Fruit fly (Drosophila melanogaster) whole organism, adult: Measurements from ENCODE around the gene CG1468.

Experiments used
- CG11617 ChIP-seq: fragments of 200-800 bp; sonication (Bioruptor generic); optimal IDR thresholded peaks from 2 replicates; lab custom pipeline; 2017; ENCODE audit warnings: mild to moderate bottlenecking, missing biosample characterization, missing genetic modification reagents, missing genetic modification characterization
- CG12768 ChIP-seq: fragments of 200-800 bp; sonication (Bioruptor generic); optimal IDR thresholded peaks from 2 replicates; lab custom pipeline; 2017; ENCODE audit warnings: missing biosample characterization, missing genetic modification characterization, mild to moderate bottlenecking, moderate library complexity, missing genetic modification reagents
- CG14711 ChIP-seq: fragments of 200-800 bp; sonication (Bioruptor generic); optimal IDR thresholded peaks from 2 replicates; lab custom pipeline; 2018; ENCODE audit warnings: missing biosample characterization, mild to moderate bottlenecking, missing genetic modification characterization, moderate library complexity
- CG1620 ChIP-seq: fragments of 200-800 bp; sonication (Bioruptor generic); optimal IDR thresholded peaks from 2 replicates; lab custom pipeline; 2016; ENCODE audit warnings: missing biosample characterization, missing genetic modification characterization
- CG33017 ChIP-seq: fragments of 200-800 bp; sonication (Bioruptor generic); optimal IDR thresholded peaks from 2 replicates; lab custom pipeline; 2018; ENCODE audit warnings: missing biosample characterization, mild to moderate bottlenecking, missing genetic modification characterization, moderate library complexity
- CG5204 ChIP-seq: fragments of 200-800 bp; sonication (Bioruptor generic); optimal IDR thresholded peaks from 2 replicates; lab custom pipeline; 2016; ENCODE audit warnings: missing biosample characterization, missing genetic modification characterization
- CG7045 ChIP-seq: fragments of 200-800 bp; sonication (Bioruptor generic); optimal IDR thresholded peaks from 2 replicates; lab custom pipeline; 2017; ENCODE audit warnings: missing biosample characterization, mild to moderate bottlenecking, missing genetic modification characterization
- CG7101 ChIP-seq: fragments of 200-800 bp; sonication (Bioruptor generic); optimal IDR thresholded peaks from 2 replicates; lab custom pipeline; 2018; ENCODE audit warnings: missing biosample characterization, mild to moderate bottlenecking, missing genetic modification characterization, moderate library complexity
- Clk ChIP-seq: fragments of 200-800 bp; sonication (Bioruptor generic); optimal IDR thresholded peaks from 2 replicates; lab custom pipeline; 2017; ENCODE audit warnings: missing biosample characterization, missing genetic modification characterization
- Crg-1 ChIP-seq: fragments of 200-800 bp; sonication (Bioruptor generic); optimal IDR thresholded peaks from 2 replicates; lab custom pipeline; 2016; ENCODE audit warnings: missing biosample characterization, missing genetic modification characterization
- Hr96 ChIP-seq: fragments of 200-800 bp; sonication (Bioruptor generic); optimal IDR thresholded peaks from 2 replicates; lab custom pipeline; 2016; ENCODE audit warnings: missing biosample characterization, missing genetic modification characterization
- Mnt ChIP-seq: fragments of 200-800 bp; sonication (Bioruptor generic); optimal IDR thresholded peaks from 2 replicates; lab custom pipeline; 2016; ENCODE audit warnings: missing biosample characterization, mild to moderate bottlenecking, missing genetic modification characterization
- bab1 ChIP-seq: fragments of 200-800 bp; sonication (Bioruptor generic); optimal IDR thresholded peaks from 3 replicates; lab custom pipeline; 2019; ENCODE audit warnings: missing biosample characterization, mild to moderate bottlenecking, missing genetic modification characterization, moderate library complexity
- cic ChIP-seq: fragments of 200-800 bp; sonication (Bioruptor generic); optimal IDR thresholded peaks from 2 replicates; lab custom pipeline; 2017; ENCODE audit warnings: missing biosample characterization, mild to moderate bottlenecking, missing genetic modification characterization, moderate library complexity
- cnc ChIP-seq, 2 experiments: fragments of >200 bp; optimal IDR thresholded peaks; 2 replicates each; lab custom pipeline; 2017
- kay ChIP-seq: fragments of 200-800 bp; sonication (Bioruptor generic); peaks from one replicate; lab custom pipeline; 2016; ENCODE audit warnings: missing biosample characterization, missing genetic modification characterization, borderline replicate concordance
- ovo ChIP-seq: fragments of 200-800 bp; sonication (Bioruptor generic); optimal IDR thresholded peaks from 2 replicates; lab custom pipeline; 2016; ENCODE audit warnings: missing biosample characterization, missing genetic modification characterization
- pad ChIP-seq: fragments of 200-800 bp; sonication (Bioruptor generic); optimal IDR thresholded peaks from 3 replicates; lab custom pipeline; 2017; ENCODE audit warnings: missing biosample characterization, missing genetic modification characterization, mild to moderate bottlenecking, moderate library complexity, missing genetic modification reagents
- tj ChIP-seq: fragments of 200-800 bp; sonication (Bioruptor generic); optimal IDR thresholded peaks from 3 replicates; lab custom pipeline; 2017; ENCODE audit warnings: missing biosample characterization, mild to moderate bottlenecking, missing genetic modification characterization, moderate library complexity
- toe ChIP-seq: fragments of 200-800 bp; sonication (Bioruptor generic); optimal IDR thresholded peaks from 2 replicates; lab custom pipeline; 2016; ENCODE audit warnings: missing biosample characterization, missing genetic modification characterization

Gene CG1468

DNA sequence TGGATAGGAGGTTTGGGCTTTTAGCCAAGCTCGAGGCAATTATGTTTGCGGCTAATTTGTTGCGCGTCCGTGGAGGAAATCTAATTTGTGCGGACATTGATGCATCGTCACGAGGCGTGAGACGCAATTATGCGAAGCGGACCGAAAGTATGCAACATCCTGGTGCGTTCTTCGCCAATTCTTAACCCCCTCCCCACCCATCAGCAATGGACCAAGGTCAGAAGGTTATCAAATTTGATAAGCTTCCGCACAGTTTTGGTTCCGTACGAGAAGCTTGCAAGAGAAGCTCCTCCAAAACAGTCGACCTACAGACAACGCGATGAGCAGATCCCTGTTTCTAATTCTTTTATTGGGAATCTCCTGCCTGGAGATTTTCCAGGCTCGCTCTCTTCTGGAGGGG is at the start of gene CG1468:
TSS of gene CG1468 (plus strand) at position 298 of the 400 bp plus-strand sequence.
- TF ChIP-seq ovo (GFP tag; lab: Kevin White, UChicago), result no peak
- no peak for TF ChIP-seq kay (GFP tag; lab: Kevin White, UChicago)
- TF ChIP-seq Clk (GFP tag; lab: Kevin White, UChicago), result no peak
- no peak for TF ChIP-seq cic (GFP tag; lab: Kevin White, UChicago)
- no peak for TF ChIP-seq tj (GFP tag; lab: Kevin White, UChicago)
- no peak for TF ChIP-seq pad
- no peak for TF ChIP-seq CG14711
- TF ChIP-seq CG11617, result no peak
- no peak for TF ChIP-seq CG7101 (tag; lab: Kevin White, UChicago)
- TF ChIP-seq CG1620, result no peak
- no peak for TF ChIP-seq Crg-1 (GFP tag; lab: Kevin White, UChicago)
- no peak for TF ChIP-seq CG33017 (tag; lab: Kevin White, UChicago)

dm6 chrX:9829896-9830295 is 48.3 kb upstream of the CG1468 start:
- TF ChIP-seq Hr96 (GFP tag; lab: Kevin White, UChicago), result peak; percentile 11
- TF ChIP-seq CG12768 (GFP tag; lab: Kevin White, UChicago), result no peak

dm6 chrX:9833028-9833427 is 45.2 kb upstream of the CG1468 start:
- no peak for TF ChIP-seq pad
- no peak for TF ChIP-seq tj (GFP tag; lab: Kevin White, UChicago)
- no peak for TF ChIP-seq Crg-1 (GFP tag; lab: Kevin White, UChicago)
- TF ChIP-seq CG5204 (GFP tag; lab: Kevin White, UChicago), result no peak
- no peak for TF ChIP-seq CG7101 (tag; lab: Kevin White, UChicago)
- no peak for TF ChIP-seq CG1620
- TF ChIP-seq toe (GFP tag; lab: Kevin White, UChicago), result no peak
- no peak for TF ChIP-seq CG7045
- no peak for TF ChIP-seq CG33017 (tag; lab: Kevin White, UChicago)
- TF ChIP-seq Hr96 (GFP tag; lab: Kevin White, UChicago), result no peak
- no peak for TF ChIP-seq bab1 (GFP tag; lab: Kevin White, UChicago)
- no peak for TF ChIP-seq cic (GFP tag; lab: Kevin White, UChicago)
- no peak for TF ChIP-seq CG12768 (GFP tag; lab: Kevin White, UChicago)
- TF ChIP-seq Mnt (GFP tag; lab: Kevin White, UChicago), result no peak
- TF ChIP-seq CG11617, result no peak
- TF ChIP-seq cnc (optimal IDR thresholded peaks at IDR 0.05; lab: Kevin White, UChicago), result no peak
- TF ChIP-seq kay (GFP tag; lab: Kevin White, UChicago), result no peak
- TF ChIP-seq CG14711, result no peak
- no peak for TF ChIP-seq Clk (GFP tag; lab: Kevin White, UChicago)
- TF ChIP-seq ovo (GFP tag; lab: Kevin White, UChicago), result no peak

dm6 chrX:9847529-9847928 is 30.7 kb upstream of the CG1468 start:
- TF ChIP-seq CG11617 (no peak), Crg-1 (GFP tag; lab: Kevin White, UChicago) (no peak), Clk (GFP tag; lab: Kevin White, UChicago) (no peak), CG7045 (no peak), Mnt (GFP tag; lab: Kevin White, UChicago) (no peak), toe (GFP tag; lab: Kevin White, UChicago) (no peak), kay (GFP tag; lab: Kevin White, UChicago) (no peak), ovo (GFP tag; lab: Kevin White, UChicago) (no peak), tj (GFP tag; lab: Kevin White, UChicago) (no peak), CG7101 (tag; lab: Kevin White, UChicago) (no peak)

- TF ChIP-seq CG1620 (no peak), cic (GFP tag; lab: Kevin White, UChicago) (peak; percentile 70), kay (GFP tag; lab: Kevin White, UChicago) (peak; percentile 71)
These were observed 13.3 kb upstream of the CG1468 start, which contains the start of gene Ser7 for dm6 chrX:9864882-9865281. Ser7 (plus strand) TSS chrX:9865233.

DNA sequence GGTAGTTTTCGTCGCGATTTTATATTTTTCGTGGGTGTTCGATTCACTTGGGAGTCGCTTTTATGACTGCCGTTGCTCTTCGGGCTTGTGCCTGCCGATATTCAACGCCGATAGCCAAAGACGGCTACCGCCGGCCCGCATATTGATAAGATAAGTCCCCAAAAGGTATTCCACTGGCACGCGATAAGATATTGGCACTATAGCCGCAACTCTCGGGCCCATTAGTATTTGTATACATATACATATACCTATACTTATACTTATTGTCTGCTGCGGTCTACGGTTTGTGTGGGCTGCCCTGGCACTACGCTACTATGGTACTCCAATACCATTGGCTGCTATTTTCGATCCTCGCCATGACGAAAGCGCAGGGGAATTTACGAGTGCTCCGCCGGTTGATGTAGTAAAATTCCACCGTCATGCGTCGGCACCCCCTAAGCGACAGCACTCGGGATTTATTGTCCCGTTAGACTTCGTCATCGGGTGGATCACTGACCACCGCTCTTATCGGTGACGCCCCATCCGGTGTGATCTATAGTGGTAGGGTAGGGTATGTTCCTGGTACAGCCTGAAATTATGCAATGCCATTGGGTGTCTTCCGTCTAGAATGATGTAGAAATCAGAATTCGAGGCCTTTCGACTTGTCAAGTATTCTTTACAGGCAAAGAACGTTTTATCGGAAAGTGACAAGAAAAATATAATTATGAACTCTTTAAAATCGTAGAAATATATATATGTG is 9.5 kb upstream of the CG1468 start, which contains the start of gene CG45060:
TSS of gene CG45060 (minus strand) at position 59 of the 739 bp plus-strand sequence.
- TF ChIP-seq ovo (GFP tag; lab: Kevin White, UChicago), result peak; percentile 86
- no peak for TF ChIP-seq CG11617
- TF ChIP-seq CG12768 (GFP tag; lab: Kevin White, UChicago), result no peak
- no peak for TF ChIP-seq Crg-1 (GFP tag; lab: Kevin White, UChicago)
- TF ChIP-seq toe (GFP tag; lab: Kevin White, UChicago), result no peak
- TF ChIP-seq cnc (optimal IDR thresholded peaks at IDR 0.05; lab: Kevin White, UChicago), result no peak
- peak; percentile 45 for TF ChIP-seq pad
- TF ChIP-seq bab1 (GFP tag; lab: Kevin White, UChicago), result no peak
- TF ChIP-seq Mnt (GFP tag; lab: Kevin White, UChicago), result peak; percentile 8
- TF ChIP-seq tj (GFP tag; lab: Kevin White, UChicago), result no peak
- TF ChIP-seq Clk (GFP tag; lab: Kevin White, UChicago), result no peak
- TF ChIP-seq Hr96 (GFP tag; lab: Kevin White, UChicago), result no peak
- no peak for TF ChIP-seq CG5204 (GFP tag; lab: Kevin White, UChicago)
- TF ChIP-seq cic (GFP tag; lab: Kevin White, UChicago), result peak; percentile 91
- no peak for TF ChIP-seq CG1620
- TF ChIP-seq CG33017 (tag; lab: Kevin White, UChicago), result no peak
- no peak for TF ChIP-seq CG7045
- no peak for TF ChIP-seq kay (GFP tag; lab: Kevin White, UChicago)
- no peak for TF ChIP-seq CG7101 (tag; lab: Kevin White, UChicago)
- TF ChIP-seq CG14711, result no peak
